Fruit fly (Drosophila melanogaster) whole organism, embryonic: ENCODE data around the gene CG14401.

Experiments used
- Adf1 ChIP-seq: fragments of 200-800 bp; sonication (Bioruptor generic); IDR thresholded peaks from 2 replicates; pipeline ENCODE4 v1.3.6; 2022; ENCODE audit warnings: missing biosample characterization, missing genetic modification characterization
- Antp ChIP-seq: fragments of 200-800 bp; sonication (Bioruptor generic); optimal IDR thresholded peaks from 3 replicates; lab custom pipeline; 2016; ENCODE audit warnings: missing biosample characterization, missing genetic modification characterization
- BEAF-32 ChIP-seq: fragments of 200-800 bp; sonication (Bioruptor generic); optimal IDR thresholded peaks from 3 replicates; lab custom pipeline; 2017; ENCODE audit warnings: missing biosample characterization, missing genetic modification characterization, mild to moderate bottlenecking, moderate library complexity, missing genetic modification reagents
- Bdp1 ChIP-seq: fragments of 200-800 bp; sonication (Bioruptor generic); optimal IDR thresholded peaks from 3 replicates; lab custom pipeline; 2016; ENCODE audit warnings: missing biosample characterization, missing genetic modification characterization
- Bteb2 ChIP-seq: fragments of 200-800 bp; sonication (Bioruptor generic); optimal IDR thresholded peaks from 2 replicates; lab custom pipeline; 2016; ENCODE audit warnings: missing biosample characterization, missing genetic modification characterization
- CG10147 ChIP-seq: fragments of 200-800 bp; sonication (Bioruptor generic); optimal IDR thresholded peaks from 2 replicates; lab custom pipeline; 2019; ENCODE audit warnings: missing biosample characterization, mild to moderate bottlenecking, missing genetic modification characterization, moderate library complexity
- CG11560 ChIP-seq: fragments of 200-800 bp; sonication (Bioruptor generic); IDR thresholded peaks from 3 replicates; pipeline ENCODE4 v1.3.6; 2022; ENCODE audit warnings: missing biosample characterization, missing genetic modification characterization
- CG11723 ChIP-seq: fragments of 200-800 bp; sonication (Bioruptor generic); optimal IDR thresholded peaks from 2 replicates; lab custom pipeline; 2017; ENCODE audit warnings: missing biosample characterization, mild to moderate bottlenecking, missing genetic modification characterization
- CG12769 ChIP-seq: fragments of 200-800 bp; sonication (Bioruptor generic); optimal IDR thresholded peaks from 2 replicates; lab custom pipeline; 2019; ENCODE audit warnings: missing biosample characterization, mild to moderate bottlenecking, missing genetic modification characterization, moderate library complexity
- CG13287 ChIP-seq: fragments of 200-800 bp; sonication (Bioruptor generic); IDR thresholded peaks from 2 replicates; pipeline ENCODE4 v1.3.6; 2022; ENCODE audit warnings: missing biosample characterization, missing genetic modification characterization; ENCODE audit not compliant: partially characterized antibody
- CG14441 ChIP-seq: fragments of 200-800 bp; sonication (Bioruptor generic); IDR thresholded peaks from 2 replicates; pipeline ENCODE4 v1.3.6; 2022; ENCODE audit warnings: missing biosample characterization, missing genetic modification characterization
- CG15479 ChIP-seq: fragments of 200-800 bp; sonication (Bioruptor generic); optimal IDR thresholded peaks from 3 replicates; lab custom pipeline; 2019; ENCODE audit warnings: missing biosample characterization, mild to moderate bottlenecking, missing genetic modification characterization, moderate library complexity
- CG15601 ChIP-seq: fragments of 200-800 bp; sonication (Bioruptor generic); optimal IDR thresholded peaks from 3 replicates; lab custom pipeline; 2019; ENCODE audit warnings: missing biosample characterization, mild to moderate bottlenecking, missing genetic modification characterization, moderate library complexity
- CG17328 ChIP-seq: fragments of 200-800 bp; sonication (Bioruptor generic); IDR thresholded peaks from 2 replicates; pipeline ENCODE4 v1.3.6; 2022; ENCODE audit warnings: missing biosample characterization, missing genetic modification characterization
- CG17385 ChIP-seq: fragments of 200-800 bp; sonication (Bioruptor generic); optimal IDR thresholded peaks from 3 replicates; lab custom pipeline; 2018; ENCODE audit warnings: missing biosample characterization, mild to moderate bottlenecking, missing genetic modification characterization
- CG17612 ChIP-seq: fragments of 200-800 bp; sonication (Bioruptor generic); IDR thresholded peaks from 2 replicates; pipeline ENCODE4 v1.3.6; 2022; ENCODE audit warnings: missing biosample characterization, missing genetic modification characterization
- CG30431 ChIP-seq: fragments of 200-800 bp; sonication (Bioruptor generic); optimal IDR thresholded peaks from 2 replicates; lab custom pipeline; 2017; ENCODE audit warnings: missing biosample characterization, missing genetic modification characterization
- CG31224 ChIP-seq: fragments of 200-800 bp; sonication (Bioruptor generic); IDR thresholded peaks from 2 replicates; pipeline ENCODE4 v1.3.6; 2022; ENCODE audit warnings: missing biosample characterization, missing genetic modification characterization
- CG4328 ChIP-seq: fragments of 200-800 bp; sonication (Bioruptor generic); optimal IDR thresholded peaks from 3 replicates; lab custom pipeline; 2017; ENCODE audit warnings: missing biosample characterization, missing genetic modification reagents, missing genetic modification characterization
- CG5953 ChIP-seq: fragments of 200-800 bp; sonication (Bioruptor generic); IDR thresholded peaks from 2 replicates; pipeline ENCODE4 v1.3.6; 2022; ENCODE audit warnings: missing biosample characterization, missing genetic modification characterization
- CG7271 ChIP-seq: fragments of 200-800 bp; sonication (Bioruptor generic); optimal IDR thresholded peaks from 2 replicates; lab custom pipeline; 2018; ENCODE audit warnings: missing biosample characterization, mild to moderate bottlenecking, missing genetic modification characterization, moderate library complexity
- CG8089 ChIP-seq: fragments of 200-800 bp; sonication (Bioruptor generic); optimal IDR thresholded peaks from 3 replicates; lab custom pipeline; 2016; ENCODE audit warnings: missing biosample characterization, missing genetic modification characterization
- CG9932 ChIP-seq: fragments of 200-800 bp; sonication (Bioruptor generic); IDR thresholded peaks from 2 replicates; pipeline ENCODE4 v1.3.6; 2022; ENCODE audit warnings: missing biosample characterization, missing genetic modification characterization
- CHES-1-like ChIP-seq: fragments of 200-800 bp; sonication (Bioruptor generic); optimal IDR thresholded peaks from 2 replicates; lab custom pipeline; 2016; ENCODE audit warnings: missing biosample characterization, missing genetic modification characterization
- CTCF ChIP-seq: fragments of 200-800 bp; sonication (Bioruptor generic); optimal IDR thresholded peaks from 2 replicates; lab custom pipeline; 2017; ENCODE audit warnings: missing biosample characterization, mild to moderate bottlenecking, missing genetic modification characterization, moderate library complexity
- Camta ChIP-seq: fragments of 200-800 bp; sonication (Bioruptor generic); optimal IDR thresholded peaks from 2 replicates; lab custom pipeline; 2016; ENCODE audit warnings: missing biosample characterization, missing genetic modification characterization
- Deaf1 ChIP-seq: fragments of 200-800 bp; optimal IDR thresholded peaks from 3 replicates; lab custom pipeline; 2019; ENCODE audit warnings: missing biosample characterization, mild to moderate bottlenecking, missing genetic modification characterization, moderate library complexity
- Dip3 ChIP-seq: fragments of 200-800 bp; sonication (Bioruptor generic); optimal IDR thresholded peaks from 3 replicates; lab custom pipeline; 2016; ENCODE audit warnings: missing biosample characterization, missing genetic modification characterization
- Dll ChIP-seq: fragments of 200-800 bp; sonication (Bioruptor generic); IDR thresholded peaks from 4 replicates; pipeline ENCODE4 v1.3.6; 2022; ENCODE audit warnings: missing biosample characterization, missing genetic modification characterization; ENCODE audit not compliant: partially characterized antibody
- Doc3 ChIP-seq: fragments of 200-800 bp; sonication (Bioruptor generic); IDR thresholded peaks from 3 replicates; pipeline ENCODE4 v1.3.6; 2022; ENCODE audit warnings: missing biosample characterization, missing genetic modification characterization; ENCODE audit not compliant: partially characterized antibody
- Drgx ChIP-seq: fragments of 200-800 bp; sonication (Bioruptor generic); IDR thresholded peaks from 2 replicates; pipeline ENCODE4 v1.3.6; 2022; ENCODE audit warnings: missing biosample characterization, missing genetic modification characterization
- E2f2 ChIP-seq: fragments of 200-800 bp; sonication (Bioruptor generic); IDR thresholded peaks from 2 replicates; pipeline ENCODE4 v1.3.6; 2022; ENCODE audit warnings: missing biosample characterization, missing genetic modification characterization
- Meics ChIP-seq: fragments of 200-800 bp; sonication (Bioruptor generic); optimal IDR thresholded peaks from 2 replicates; lab custom pipeline; 2017; ENCODE audit warnings: missing biosample characterization, mild to moderate bottlenecking, missing genetic modification characterization
- NC2β ChIP-seq: fragments of 200-800 bp; sonication (Bioruptor generic); optimal IDR thresholded peaks from 2 replicates; lab custom pipeline; 2016; ENCODE audit warnings: missing biosample characterization, missing genetic modification characterization
- Pdp1 ChIP-seq, 2 experiments: fragments of 200-800 bp; sonication (Bioruptor generic); optimal IDR thresholded peaks; 3 replicates each; lab custom pipeline; 2016; ENCODE audit warnings: missing biosample characterization in 2 of 2, missing genetic modification characterization in 2 of 2, mild to moderate bottlenecking in 1 of 2, moderate library complexity in 1 of 2
- Scr ChIP-seq: fragments of 200-800 bp; sonication (Bioruptor generic); IDR thresholded peaks from 2 replicates; pipeline ENCODE4 v1.3.6; 2022; ENCODE audit warnings: missing biosample characterization, missing genetic modification characterization; ENCODE audit not compliant: partially characterized antibody
- aop ChIP-seq: fragments of 200-800 bp; sonication (Bioruptor generic); IDR thresholded peaks from 2 replicates; pipeline ENCODE4 v1.3.6; 2022; ENCODE audit warnings: missing biosample characterization, missing genetic modification characterization
- cg ChIP-seq: fragments of 200-800 bp; sonication (Bioruptor generic); optimal IDR thresholded peaks from 3 replicates; lab custom pipeline; 2019; ENCODE audit warnings: missing biosample characterization, mild to moderate bottlenecking, missing genetic modification characterization, moderate library complexity
- dati ChIP-seq: fragments of 200-800 bp; sonication (Bioruptor generic); IDR thresholded peaks from 2 replicates; pipeline ENCODE4 v1.3.6; 2022; ENCODE audit warnings: missing biosample characterization, missing genetic modification characterization
- en ChIP-seq: fragments of 200-800 bp; sonication (Bioruptor generic); optimal IDR thresholded peaks from 2 replicates; lab custom pipeline; 2016; ENCODE audit warnings: missing biosample characterization, missing genetic modification characterization
- ftz-f1 ChIP-seq: fragments of 200-800 bp; sonication (Bioruptor generic); optimal IDR thresholded peaks from 2 replicates; lab custom pipeline; 2016; ENCODE audit warnings: missing biosample characterization, missing genetic modification characterization
- gsb-n ChIP-seq: fragments of 200-800 bp; sonication (Bioruptor generic); optimal IDR thresholded peaks from 3 replicates; lab custom pipeline; 2018; ENCODE audit warnings: missing biosample characterization, mild to moderate bottlenecking, missing genetic modification characterization
- hb ChIP-seq: fragments of 200-800 bp; sonication (Bioruptor generic); IDR thresholded peaks from 3 replicates; pipeline ENCODE4 v1.3.6; 2022; ENCODE audit warnings: missing biosample characterization, missing genetic modification characterization; ENCODE audit not compliant: partially characterized antibody
- pho ChIP-seq: fragments of 200-800 bp; sonication (Bioruptor generic); optimal IDR thresholded peaks from 2 replicates; lab custom pipeline; 2016; ENCODE audit warnings: missing biosample characterization, missing genetic modification characterization
- pnt ChIP-seq: fragments of 200-800 bp; sonication (Bioruptor generic); optimal IDR thresholded peaks from 3 replicates; lab custom pipeline; 2016; ENCODE audit warnings: missing biosample characterization, missing genetic modification characterization
- pros ChIP-seq: fragments of 200-800 bp; sonication (Bioruptor generic); optimal IDR thresholded peaks from 3 replicates; lab custom pipeline; 2019; ENCODE audit warnings: missing biosample characterization, mild to moderate bottlenecking, missing genetic modification characterization, moderate library complexity
- sna ChIP-seq: fragments of 200-800 bp; sonication (Bioruptor generic); IDR thresholded peaks from 2 replicates; pipeline ENCODE4 v1.3.6; 2022; ENCODE audit warnings: missing biosample characterization, missing genetic modification characterization; ENCODE audit not compliant: partially characterized antibody
- sug ChIP-seq: fragments of 200-800 bp; optimal IDR thresholded peaks from 2 replicates; lab custom pipeline; 2019; ENCODE audit warnings: missing biosample characterization, mild to moderate bottlenecking, missing genetic modification characterization, moderate library complexity
- ttk ChIP-seq: fragments of 200-800 bp; sonication (Bioruptor generic); IDR thresholded peaks from 2 replicates; pipeline ENCODE4 v2.1.2; 2022; ENCODE audit warnings: missing biosample characterization, missing genetic modification characterization
- twi ChIP-seq: fragments of 200-800 bp; optimal IDR thresholded peaks from 2 replicates; lab custom pipeline; 2019; ENCODE audit warnings: missing biosample characterization, mild to moderate bottlenecking, missing genetic modification characterization, moderate library complexity
- vfl ChIP-seq: fragments of 200-800 bp; sonication (Bioruptor generic); optimal IDR thresholded peaks from 2 replicates; lab custom pipeline; 2016; ENCODE audit warnings: missing biosample characterization, missing genetic modification characterization
- z ChIP-seq: fragments of 200-800 bp; sonication (Bioruptor generic); IDR thresholded peaks from 3 replicates; pipeline ENCODE4 v1.3.6; 2022; ENCODE audit warnings: missing biosample characterization, missing genetic modification characterization

CG14401 gene

dm6 chr2L:20918733-20919132 lies 49.1 kb downstream of the CG14401 start, which contains the start of the genes CG43739 and sky (continued):
- no peak for TF ChIP-seq Adf1
- TF ChIP-seq Dip3: peak; percentile 16
- TF ChIP-seq NC2β: peak; percentile 17
- peak; percentile 1 to 26 for TF ChIP-seq Pdp1 (GFP tag; optimal IDR thresholded peaks at IDR 0.05; lab: Kevin White, UChicago)
- TF ChIP-seq CG31224 (GFP tag; lab: Robert Waterston, UW): no peak
- peak; percentile 24 for TF ChIP-seq CG12769 (tag; lab: Kevin White, UChicago)
- TF ChIP-seq CG30431 (GFP tag; lab: Kevin White, UChicago): no peak
- TF ChIP-seq Dll (GFP tag; lab: Robert Waterston, UW): peak; percentile 87
- TF ChIP-seq Meics (GFP tag; lab: Kevin White, UChicago): no peak
- TF ChIP-seq CG5953 (GFP tag; lab: Robert Waterston, UW): no peak
- TF ChIP-seq CG10147 (GFP tag; lab: Kevin White, UChicago): peak; percentile 49
- TF ChIP-seq Antp (GFP tag; lab: Kevin White, UChicago): peak; percentile 54
- TF ChIP-seq CG17328 (GFP tag; lab: Robert Waterston, UW): no peak
- peak; percentile 4 for TF ChIP-seq CG4328 (GFP tag; lab: Kevin White, UChicago)
- TF ChIP-seq z (GFP tag; lab: Robert Waterston, UW): no peak
- TF ChIP-seq gsb-n: no peak
- peak; percentile 73 for TF ChIP-seq CG9932
- no peak for TF ChIP-seq en (GFP tag; lab: Kevin White, UChicago)
- no peak for TF ChIP-seq pnt (GFP tag; lab: Kevin White, UChicago)
- TF ChIP-seq Scr (GFP tag; lab: Robert Waterston, UW): peak; percentile 85
- TF ChIP-seq E2f2 (GFP tag; lab: Robert Waterston, UW): peak; percentile 99
- TF ChIP-seq aop (GFP tag; lab: Robert Waterston, UW): no peak
- no peak for TF ChIP-seq CG15479 (GFP tag; lab: Kevin White, UChicago)
- no peak for TF ChIP-seq Bdp1 (GFP tag; lab: Kevin White, UChicago)
- no peak for TF ChIP-seq CG7271 (tag; lab: Kevin White, UChicago)
- no peak for TF ChIP-seq twi (tag; lab: Kevin White, UChicago)
- 0 out of 2 replicates have a peak, but pooled peaks have one; percentile 33 for TF ChIP-seq Drgx (GFP tag; lab: Robert Waterston, UW)
- peak; percentile 97 for TF ChIP-seq CG17385 (GFP tag; lab: Kevin White, UChicago)
- peak; percentile 39 for TF ChIP-seq Bteb2 (GFP tag; lab: Kevin White, UChicago)
- peak; percentile 75 for TF ChIP-seq hb (GFP tag; lab: Robert Waterston, UW)
- TF ChIP-seq ttk (GFP tag; lab: Robert Waterston, UW): 0 out of 2 replicates have a peak, but pooled peaks have one; percentile 18
- peak; percentile 24 for TF ChIP-seq Deaf1 (tag; lab: Kevin White, UChicago)
- TF ChIP-seq CG14441: no peak
- TF ChIP-seq CG17612 (GFP tag; lab: Robert Waterston, UW): peak; percentile 17; the same call in 1 of the 2 replicates
- TF ChIP-seq Camta (GFP tag; lab: Kevin White, UChicago): peak; percentile 41
- peak; percentile 84 for TF ChIP-seq Doc3 (GFP tag; lab: Robert Waterston, UW)
- peak; percentile 18 for TF ChIP-seq sug (tag; lab: Kevin White, UChicago)
- peak; percentile 27 for TF ChIP-seq pho
- no peak for TF ChIP-seq CG8089 (GFP tag; lab: Kevin White, UChicago)
- TF ChIP-seq ftz-f1: no peak
- TF ChIP-seq cg (GFP tag; lab: Kevin White, UChicago): no peak
- no peak for TF ChIP-seq CG11723 (GFP tag; lab: Kevin White, UChicago)
- TF ChIP-seq BEAF-32: peak; percentile 90
- TF ChIP-seq pros: no peak
- TF ChIP-seq dati: no peak
- peak; percentile 88 for TF ChIP-seq CG13287 (GFP tag; lab: Robert Waterston, UW)
- peak; percentile 18 for TF ChIP-seq CTCF (GFP tag; lab: Kevin White, UChicago)
- peak; percentile 73 for TF ChIP-seq sna (GFP tag; lab: Robert Waterston, UW)
- TF ChIP-seq CG11560: no peak
- TF ChIP-seq CG15601 (tag; lab: Kevin White, UChicago): peak; percentile 14
- TF ChIP-seq vfl (GFP tag; lab: Kevin White, UChicago): peak; percentile 51
- peak; percentile 59 for TF ChIP-seq CHES-1-like (GFP tag; lab: Kevin White, UChicago)
